Worm (Caenorhabditis elegans) whole organism, mixed stage, embryonic: ENCODE results near the gene K09H11.6.
"Not testable (repeated sequence)": the region's sequence is repeated elsewhere in the genome, so short reads cannot be mapped to it uniquely, and the experiment has no call there.

Source experiments
- M03D4.4 ChIP-seq: sonication (generic microtip); optimal IDR thresholded peaks from 2 replicates; lab custom pipeline; 2017; ENCODE audit warnings: mild to moderate bottlenecking, missing genetic modification characterization, missing compliant biosample characterization
- bed-3 ChIP-seq: fragments of 200-800 bp; sonication (Bioruptor generic); optimal IDR thresholded peaks from 3 replicates; lab custom pipeline; 2018; ENCODE audit warnings: mild to moderate bottlenecking, missing genetic modification characterization, moderate library complexity, missing compliant biosample characterization
- blmp-1 ChIP-seq: fragments of 150-350 bp; optimal IDR thresholded peaks from 2 replicates; lab custom pipeline; 2014; ENCODE audit warnings: missing biosample characterization, missing genetic modification characterization
- ceh-39 ChIP-seq: fragments of 150-350 bp; optimal IDR thresholded peaks from 2 replicates; lab custom pipeline; 2014; ENCODE audit warnings: missing biosample characterization, missing genetic modification characterization
- ceh-43 ChIP-seq: fragments of 200-800 bp; sonication (Bioruptor generic); optimal IDR thresholded peaks from 2 replicates; lab custom pipeline; 2018; ENCODE audit warnings: mild to moderate bottlenecking, missing genetic modification characterization, moderate library complexity, missing compliant biosample characterization
- ceh-83 ChIP-seq: fragments of 200-800 bp; sonication (Bioruptor generic); optimal IDR thresholded peaks from 2 replicates; lab custom pipeline; 2018; ENCODE audit warnings: mild to moderate bottlenecking, missing genetic modification characterization, missing compliant biosample characterization
- ces-1 ChIP-seq: fragments of 150-350 bp; optimal IDR thresholded peaks from 2 replicates; lab custom pipeline; 2014; ENCODE audit warnings: missing biosample characterization, missing genetic modification reagents, missing genetic modification characterization
- cnd-1 ChIP-seq: fragments of 200-800 bp; sonication (Bioruptor generic); optimal IDR thresholded peaks from 2 replicates; lab custom pipeline; 2018; ENCODE audit warnings: mild to moderate bottlenecking, missing genetic modification characterization, missing compliant biosample characterization
- elt-1 ChIP-seq: sonication (generic microtip); optimal IDR thresholded peaks from 2 replicates; lab custom pipeline; 2017; ENCODE audit warnings: missing genetic modification characterization, mild to moderate bottlenecking, missing compliant biosample characterization, antibody characterized with exemption, moderate library complexity, borderline replicate concordance; ENCODE audit not compliant: insufficient read depth
- elt-3 ChIP-seq: fragments of 150-350 bp; optimal IDR thresholded peaks from 2 replicates; lab custom pipeline; 2014; ENCODE audit warnings: missing biosample characterization, missing genetic modification characterization
- ham-2 ChIP-seq: fragments of 200-800 bp; sonication (Bioruptor generic); optimal IDR thresholded peaks from 2 replicates; lab custom pipeline; 2018; ENCODE audit warnings: mild to moderate bottlenecking, missing genetic modification characterization, missing compliant biosample characterization
- hlh-1 ChIP-seq: fragments of 150-350 bp; optimal IDR thresholded peaks from 2 replicates; lab custom pipeline; 2014; ENCODE audit warnings: missing biosample characterization, missing genetic modification reagents, missing genetic modification characterization
- lin-13 ChIP-seq: fragments of 150-350 bp; optimal IDR thresholded peaks from 2 replicates; lab custom pipeline; 2014; ENCODE audit warnings: missing biosample characterization, missing genetic modification characterization
- lsy-2 ChIP-seq: fragments of 150-350 bp; optimal IDR thresholded peaks from 2 replicates; lab custom pipeline; 2014; ENCODE audit warnings: missing biosample characterization, missing genetic modification characterization
- mep-1 ChIP-seq: fragments of 150-350 bp; optimal IDR thresholded peaks from 2 replicates; lab custom pipeline; 2017; ENCODE audit warnings: missing biosample characterization, missing genetic modification reagents, missing genetic modification characterization, inconsistent platforms
- mls-2 ChIP-seq: sonication (generic microtip); optimal IDR thresholded peaks from 2 replicates; lab custom pipeline; 2016; ENCODE audit warnings: mild to moderate bottlenecking, missing genetic modification characterization, moderate library complexity, missing compliant biosample characterization
- nhr-12 ChIP-seq: fragments of 150-350 bp; optimal IDR thresholded peaks from 2 replicates; lab custom pipeline; 2014; ENCODE audit warnings: missing biosample characterization, missing genetic modification characterization
- nhr-2 ChIP-seq: fragments of 150-350 bp; optimal IDR thresholded peaks from 2 replicates; lab custom pipeline; 2014; ENCODE audit warnings: missing biosample characterization, missing genetic modification characterization
- nhr-237 ChIP-seq: fragments of 150-350 bp; optimal IDR thresholded peaks from 2 replicates; lab custom pipeline; 2014; ENCODE audit warnings: missing biosample characterization, missing genetic modification characterization
- nhr-28 ChIP-seq: fragments of 150-350 bp; optimal IDR thresholded peaks from 2 replicates; lab custom pipeline; 2014; ENCODE audit warnings: missing biosample characterization, missing genetic modification characterization
- nhr-76 ChIP-seq: sonication (generic microtip); optimal IDR thresholded peaks from 2 replicates; lab custom pipeline; 2017; ENCODE audit warnings: missing biosample characterization, missing genetic modification characterization
- pha-4 ChIP-seq: fragments of 150-350 bp; optimal IDR thresholded peaks from 2 replicates; lab custom pipeline; 2018; ENCODE audit warnings: missing biosample characterization, missing genetic modification reagents, missing genetic modification characterization
- sem-2 ChIP-seq: fragments of 200-800 bp; sonication (Bioruptor generic); optimal IDR thresholded peaks from 2 replicates; lab custom pipeline; 2018; ENCODE audit warnings: mild to moderate bottlenecking, missing genetic modification characterization, missing compliant biosample characterization
- snpc-4 ChIP-seq: fragments of 150-350 bp; optimal IDR thresholded peaks from 2 replicates; lab custom pipeline; 2014; ENCODE audit warnings: missing biosample characterization, missing genetic modification characterization
- sptf-1 ChIP-seq: sonication (generic microtip); optimal IDR thresholded peaks from 2 replicates; lab custom pipeline; 2017; ENCODE audit warnings: mild to moderate bottlenecking, missing genetic modification characterization, moderate library complexity, missing compliant biosample characterization
- tbx-8 ChIP-seq: fragments of 200-800 bp; sonication (Bioruptor generic); optimal IDR thresholded peaks from 2 replicates; lab custom pipeline; 2018; ENCODE audit warnings: mild to moderate bottlenecking, missing genetic modification characterization, moderate library complexity, missing compliant biosample characterization
- unc-120 ChIP-seq: sonication (generic microtip); optimal IDR thresholded peaks from 2 replicates; lab custom pipeline; 2017; ENCODE audit warnings: missing genetic modification characterization, missing compliant biosample characterization; ENCODE audit not compliant: poor library complexity, severe bottlenecking
- unc-39 ChIP-seq: fragments of 150-350 bp; optimal IDR thresholded peaks from 2 replicates; lab custom pipeline; 2014; ENCODE audit warnings: missing biosample characterization, missing genetic modification characterization
- unc-62 ChIP-seq: fragments of 150-350 bp; optimal IDR thresholded peaks from 2 replicates; lab custom pipeline; 2014; ENCODE audit warnings: missing biosample characterization, missing genetic modification reagents, missing genetic modification characterization
- zip-8 ChIP-seq: fragments of 150-350 bp; optimal IDR thresholded peaks from 2 replicates; lab custom pipeline; 2014; ENCODE audit warnings: missing biosample characterization, missing genetic modification characterization

K09H11.6 gene

DNA sequence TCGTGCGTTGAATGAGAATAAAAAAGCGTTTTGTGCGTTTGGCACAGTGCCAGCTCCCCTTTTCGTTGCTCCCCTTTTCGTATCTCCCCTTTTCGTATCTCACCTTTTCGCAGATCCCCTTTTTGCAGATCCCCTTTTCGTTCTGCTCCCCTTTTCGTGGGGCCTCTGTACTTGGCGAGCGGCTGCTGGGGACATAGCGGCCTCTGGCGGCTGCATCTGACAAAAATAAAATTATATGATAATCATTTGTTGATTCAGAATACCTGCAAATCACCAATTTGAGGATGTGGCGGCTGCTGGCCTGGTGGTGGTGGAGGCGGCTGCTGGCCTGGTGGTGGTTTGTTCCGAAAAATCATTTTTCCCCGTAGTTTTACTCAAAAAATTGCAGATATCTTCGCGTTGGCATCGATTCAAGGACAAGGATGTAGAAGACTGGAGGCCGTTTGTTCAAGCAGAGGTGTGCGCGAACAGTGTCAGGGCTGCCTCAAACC, 19.3 kb upstream of the K09H11.6 start, which contains the start of gene K09H11.11:
K09H11.11 (minus strand) TSS at position 51 of the 491 bp plus-strand sequence.
- TF ChIP-seq tbx-8 (GFP tag; lab: Kevin White, UChicago); pha-4 (tag; lab: Kevin White, UChicago); ceh-83: not testable (repeated sequence)

DNA sequence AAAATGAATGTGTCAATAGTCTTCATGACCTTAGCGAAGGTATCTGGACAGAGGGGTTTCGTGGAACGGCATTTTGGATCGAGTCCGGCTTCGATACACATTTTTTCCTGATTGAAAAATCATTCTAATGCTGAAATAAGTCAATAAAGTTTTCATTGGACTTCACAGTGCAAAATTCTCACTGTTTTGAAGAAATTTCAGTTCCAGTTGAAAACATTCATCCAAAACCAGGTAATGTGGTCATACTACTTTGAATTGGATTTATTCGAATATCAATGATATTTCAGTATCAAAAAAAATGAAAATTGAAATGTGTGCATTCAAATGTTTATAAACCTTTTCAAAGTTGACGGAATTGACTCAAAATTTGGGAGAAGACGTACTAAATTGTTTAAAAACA, 17.5 kb upstream of the K09H11.6 start, which contains the start of gene pgph-1:
pgph-1 (minus strand) TSS at position 101 of the 400 bp plus-strand sequence.
- TF ChIP-seq M03D4.4 (no peak), nhr-12 (no peak), blmp-1 (no peak), zip-8 (no peak), unc-39 (tag; lab: Kevin White, UChicago) (no peak), nhr-2 (tag; lab: Kevin White, UChicago) (no peak)

DNA sequence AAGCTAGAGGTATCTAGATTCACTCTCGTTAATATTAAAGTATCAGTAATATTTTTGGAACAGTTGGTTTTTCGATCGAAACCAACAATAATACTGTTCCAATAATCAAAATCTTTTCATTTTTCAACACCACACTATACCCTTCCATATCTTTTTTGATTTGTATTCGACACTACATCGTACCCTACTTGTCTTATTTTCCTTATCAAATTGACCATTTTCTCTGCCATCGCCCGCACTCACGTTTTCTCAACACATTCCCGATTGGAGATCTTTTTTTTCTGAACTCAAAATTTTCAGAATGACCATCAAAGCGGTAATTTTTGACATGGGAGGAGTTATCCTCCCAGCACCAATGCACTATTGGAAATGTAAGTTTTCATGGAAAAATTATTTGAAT, 11.6 kb upstream of the K09H11.6 start, which contains the start of gene acds-10:
acds-10 (plus strand) TSS at position 301 of the 400 bp plus-strand sequence.
- TF ChIP-seq mls-2 (tag; lab: Kevin White, UChicago) (no peak), nhr-12 (no peak), blmp-1 (no peak), nhr-76 (tag; lab: Kevin White, UChicago) (no peak), ceh-43 (no peak), nhr-237 (tag; lab: Kevin White, UChicago) (no peak), lin-13 (tag; lab: Kevin White, UChicago) (no peak), unc-62 (no peak), nhr-28 (tag; lab: Kevin White, UChicago) (no peak), elt-3 (tag; lab: Kevin White, UChicago) (no peak), lsy-2 (tag; lab: Kevin White, UChicago) (no peak), unc-39 (tag; lab: Kevin White, UChicago) (no peak), sem-2 (no peak), ces-1 (GFP tag; lab: Kevin White, UChicago) (no peak)

DNA sequence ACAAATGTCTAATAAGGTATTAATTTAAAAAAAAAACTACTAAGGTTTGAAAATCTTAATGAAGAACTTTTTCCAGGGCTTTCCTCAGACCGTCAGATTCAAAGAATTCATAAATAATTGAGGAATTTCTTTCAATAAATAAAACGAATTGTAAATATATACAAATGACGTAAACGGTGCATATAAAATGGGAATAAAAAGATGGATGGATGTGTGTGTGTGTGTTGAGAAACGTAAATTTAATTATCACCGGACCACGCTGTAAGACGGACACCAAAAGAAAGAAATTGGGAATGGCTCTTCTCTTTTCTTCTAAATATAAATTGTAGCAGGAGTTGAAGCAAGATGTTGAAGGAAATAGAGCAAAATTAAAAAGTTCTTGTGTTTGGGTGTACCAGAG, 10.3 kb upstream of the K09H11.6 start:
- TF ChIP-seq nhr-28 (tag; lab: Kevin White, UChicago): no peak
- TF ChIP-seq unc-120 (tag; lab: Kevin White, UChicago): no peak
- peak; percentile 60 for TF ChIP-seq ces-1 (GFP tag; lab: Kevin White, UChicago)
- TF ChIP-seq, all 35 proteins: peak for 1

DNA sequence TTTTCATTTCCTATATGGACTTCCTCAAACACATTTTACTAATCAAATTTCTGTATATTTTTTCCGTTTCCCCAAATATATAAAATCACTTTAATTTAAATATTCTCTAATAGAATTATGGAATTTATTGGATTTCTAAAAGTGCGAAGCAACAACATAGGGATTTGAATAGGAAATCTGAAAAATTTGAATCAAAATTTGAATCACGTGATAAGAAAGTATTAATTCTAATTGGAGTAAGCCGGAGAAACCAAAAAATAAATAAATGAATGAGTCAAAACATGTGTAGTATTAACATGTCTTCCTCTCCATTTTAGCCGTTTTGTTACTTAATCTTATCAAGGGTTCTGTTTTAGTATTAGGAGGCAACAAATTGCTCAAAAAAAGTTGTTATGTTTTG, 5.3 kb upstream of the K09H11.6 start:
- TF ChIP-seq sptf-1 (tag; lab: Kevin White, UChicago): no peak
- no peak for TF ChIP-seq nhr-12

DNA sequence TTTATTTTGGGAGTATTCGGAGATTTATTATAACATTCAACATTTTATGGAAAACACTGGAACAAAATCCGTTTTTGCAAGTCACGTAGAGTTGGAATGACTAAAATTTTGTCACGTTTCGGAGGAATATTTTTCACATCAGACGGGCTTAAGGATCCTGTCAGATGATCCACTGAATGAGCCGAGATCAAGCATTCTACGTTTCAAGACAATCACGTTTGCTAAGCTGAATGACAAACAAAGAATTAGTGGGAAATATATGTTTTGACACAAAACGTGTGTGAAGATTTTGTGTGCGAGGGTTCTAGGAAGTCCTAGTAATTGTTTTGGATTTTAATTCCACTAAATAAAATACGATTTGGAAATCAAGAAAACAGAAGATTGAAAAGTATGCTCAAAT, 3.5 kb upstream of the K09H11.6 start:
- TF ChIP-seq mep-1 (tag; lab: Kevin White, UChicago) (no peak), nhr-237 (tag; lab: Kevin White, UChicago) (no peak), ceh-39 (tag; lab: Kevin White, UChicago) (no peak), sptf-1 (tag; lab: Kevin White, UChicago) (no peak), sem-2 (no peak), elt-3 (tag; lab: Kevin White, UChicago) (no peak), unc-120 (tag; lab: Kevin White, UChicago) (no peak), lin-13 (tag; lab: Kevin White, UChicago) (no peak), blmp-1 (no peak), hlh-1 (tag; lab: Kevin White, UChicago) (no peak)

DNA sequence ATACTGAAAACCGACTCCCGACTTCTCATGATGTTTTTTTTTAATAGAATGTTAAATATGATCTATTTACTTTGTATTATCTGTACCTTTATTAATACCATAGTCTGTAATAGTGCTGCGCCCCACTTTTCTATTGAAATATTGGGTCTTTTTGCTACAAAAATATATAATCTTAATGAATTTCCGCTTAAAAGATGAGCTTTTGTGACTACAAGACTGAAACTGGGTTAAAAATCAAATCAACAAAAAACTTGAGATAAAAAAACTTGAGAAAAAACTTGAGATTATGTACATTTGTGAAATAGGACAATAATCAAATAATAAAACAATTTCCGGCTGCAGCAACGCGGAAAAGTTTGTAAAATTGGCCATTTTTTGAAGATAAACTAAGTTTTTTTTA, 5.2 kb downstream of the K09H11.6 start, which contains the start of gene K09H11.15:
K09H11.15 (minus strand) TSS at position 101 of the 400 bp plus-strand sequence.
- TF ChIP-seq cnd-1 (tag; lab: Kevin White, UChicago): no peak
- TF ChIP-seq bed-3 (GFP tag; lab: Kevin White, UChicago): no peak
- TF ChIP-seq snpc-4 (tag; lab: Kevin White, UChicago): no peak
- no peak for TF ChIP-seq nhr-2 (tag; lab: Kevin White, UChicago)
- no peak for TF ChIP-seq nhr-28 (tag; lab: Kevin White, UChicago)
- TF ChIP-seq nhr-237 (tag; lab: Kevin White, UChicago): no peak
- no peak for TF ChIP-seq ces-1 (GFP tag; lab: Kevin White, UChicago)
- TF ChIP-seq lsy-2 (tag; lab: Kevin White, UChicago): no peak
- TF ChIP-seq ham-2 (GFP tag; lab: Kevin White, UChicago): no peak
- TF ChIP-seq elt-1 (tag; lab: Kevin White, UChicago): no peak
- no peak for TF ChIP-seq nhr-12
- TF ChIP-seq lin-13 (tag; lab: Kevin White, UChicago): no peak
- no peak for TF ChIP-seq sem-2
- TF ChIP-seq unc-39 (tag; lab: Kevin White, UChicago): no peak
- TF ChIP-seq mls-2 (tag; lab: Kevin White, UChicago): no peak
- no peak for TF ChIP-seq tbx-8 (GFP tag; lab: Kevin White, UChicago)
- no peak for TF ChIP-seq ceh-83
